Worm (Caenorhabditis elegans) whole organism, young adult: ENCODE measurements around the gene twk-8.
A peak's percentile ranks its signal among the peaks of the same experiment; 100 is the strongest.

Experiments used
- B0336.3 ChIP-seq: fragments of 200-800 bp; sonication (Bioruptor generic); IDR thresholded peaks from 2 replicates; pipeline ENCODE4 v1.3.6; 2022; ENCODE audit warnings: missing genetic modification characterization, missing compliant biosample characterization
- F22D6.2 ChIP-seq: sonication (generic microtip); optimal IDR thresholded peaks from 2 replicates; lab custom pipeline; 2016; ENCODE audit warnings: mild to moderate bottlenecking, missing genetic modification characterization, missing compliant biosample characterization
- F57A8.1 ChIP-seq: fragments of 200-800 bp; sonication (Bioruptor generic); optimal IDR thresholded peaks from 2 replicates; lab custom pipeline; 2018; ENCODE audit warnings: mild to moderate bottlenecking, missing genetic modification characterization, moderate library complexity, missing compliant biosample characterization
- K11D2.4 ChIP-seq: fragments of 200-800 bp; sonication (Bioruptor generic); IDR thresholded peaks from 2 replicates; pipeline ENCODE4 v1.3.6; 2022; ENCODE audit warnings: missing genetic modification reagents, missing genetic modification characterization, missing compliant biosample characterization
- T07F8.4 ChIP-seq: sonication (generic microtip); optimal IDR thresholded peaks from 2 replicates; lab custom pipeline; 2016; ENCODE audit warnings: mild to moderate bottlenecking, missing genetic modification characterization, moderate library complexity, missing compliant biosample characterization
- Y67H2A.10 ChIP-seq: fragments of 200-800 bp; sonication (Bioruptor generic); conservative IDR thresholded peaks from 2 replicates; pipeline ENCODE4 v1.3.6; 2022; ENCODE audit warnings: missing genetic modification reagents, missing genetic modification characterization, missing compliant biosample characterization
- Y79H2A.3 ChIP-seq: fragments of 200-800 bp; sonication (Bioruptor generic); conservative IDR thresholded peaks from 2 replicates; pipeline ENCODE4 v1.3.6; 2022; ENCODE audit warnings: missing genetic modification reagents, missing genetic modification characterization, missing compliant biosample characterization
- ama-1 ChIP-seq, 3 experiments: fragments of 150-350 bp in 1 of 3; sonication (generic microtip) in 2 of 3; optimal IDR thresholded peaks; 2 replicates each; lab custom pipeline; 2014 to 2018; ENCODE audit warnings: missing biosample characterization in 2 of 3, missing genetic modification characterization in 2 of 3, missing genetic modification reagents in 2 of 3
- attf-5 ChIP-seq: fragments of 200-800 bp; sonication (Bioruptor generic); optimal IDR thresholded peaks from 2 replicates; lab custom pipeline; 2018; ENCODE audit warnings: mild to moderate bottlenecking, missing genetic modification characterization, missing compliant biosample characterization
- bed-1 ChIP-seq: fragments of 200-800 bp; sonication (Bioruptor generic); IDR thresholded peaks from 2 replicates; pipeline ENCODE4 v1.3.6; 2022; ENCODE audit warnings: missing genetic modification reagents, missing genetic modification characterization, missing compliant biosample characterization
- cebp-1 ChIP-seq, 2 experiments: fragments of 200-800 bp in 1 of 2; sonication (Bioruptor generic) in 1 of 2; sonication (generic microtip) in 1 of 2; IDR thresholded peaks in 1 of 2; optimal IDR thresholded peaks in 1 of 2; 2 replicates each; pipeline versions ENCODE4 v1.3.6 to Lab custom; 2017 to 2022; ENCODE audit warnings: missing compliant biosample characterization in 2 of 2, missing genetic modification characterization in 2 of 2, mild to moderate bottlenecking in 1 of 2, missing genetic modification reagents in 1 of 2, moderate library complexity in 1 of 2
- ceh-100 ChIP-seq: fragments of 200-800 bp; sonication (Bioruptor generic); IDR thresholded peaks from 2 replicates; pipeline ENCODE4 v1.3.6; 2022; ENCODE audit warnings: missing genetic modification reagents, missing genetic modification characterization, missing compliant biosample characterization
- dpl-1 ChIP-seq: fragments of 150-350 bp; optimal IDR thresholded peaks from 2 replicates; lab custom pipeline; 2014; ENCODE audit warnings: missing biosample characterization, missing genetic modification reagents, missing genetic modification characterization
- egl-18 ChIP-seq: fragments of 200-800 bp; sonication (Bioruptor generic); IDR thresholded peaks from 2 replicates; pipeline ENCODE4 v1.3.6; 2022; ENCODE audit warnings: missing genetic modification reagents, missing genetic modification characterization, missing compliant biosample characterization
- gei-17 ChIP-seq: fragments of 200-800 bp; sonication (Bioruptor generic); optimal IDR thresholded peaks from 2 replicates; lab custom pipeline; 2018; ENCODE audit warnings: mild to moderate bottlenecking, missing genetic modification characterization, missing compliant biosample characterization
- him-1 ChIP-seq: sonication (generic microtip); optimal IDR thresholded peaks from 2 replicates; lab custom pipeline; 2016; ENCODE audit warnings: missing genotype, missing genetic modification reagents, missing genetic modification characterization, missing compliant biosample characterization
- hlh-26 ChIP-seq: fragments of 200-800 bp; sonication (Bioruptor generic); conservative IDR thresholded peaks from 2 replicates; pipeline ENCODE4 v1.3.6; 2022; ENCODE audit warnings: missing genetic modification reagents, missing genetic modification characterization, missing compliant biosample characterization
- hmg-1.2 ChIP-seq: fragments of 200-800 bp; sonication (Bioruptor generic); IDR thresholded peaks from 2 replicates; pipeline ENCODE4 v1.3.6; 2022; ENCODE audit warnings: missing genetic modification reagents, missing genetic modification characterization, missing compliant biosample characterization
- hrde-1 ChIP-seq: sonication (generic microtip); optimal IDR thresholded peaks from 2 replicates; lab custom pipeline; 2016; ENCODE audit warnings: missing genetic modification characterization, mild to moderate bottlenecking, missing compliant biosample characterization, moderate library complexity, missing genotype, missing genetic modification reagents, borderline replicate concordance
- let-607 ChIP-seq, 2 experiments: fragments of 200-800 bp in 1 of 2; sonication (Bioruptor generic) in 1 of 2; sonication (generic microtip) in 1 of 2; optimal IDR thresholded peaks; 2 replicates each; lab custom pipeline; 2016 to 2018; ENCODE audit warnings: mild to moderate bottlenecking in 2 of 2, missing compliant biosample characterization in 2 of 2, missing genetic modification characterization in 2 of 2, moderate library complexity in 2 of 2, missing genotype in 1 of 2
- madf-3 ChIP-seq: fragments of 200-800 bp; sonication (Bioruptor generic); IDR thresholded peaks from 2 replicates; pipeline ENCODE4 v1.3.6; 2022; ENCODE audit warnings: missing genetic modification reagents, missing genetic modification characterization, missing compliant biosample characterization
- madf-8 ChIP-seq: fragments of 200-800 bp; sonication (Bioruptor generic); conservative IDR thresholded peaks from 2 replicates; pipeline ENCODE4 v1.3.6; 2022; ENCODE audit warnings: missing genetic modification reagents, missing genetic modification characterization, missing compliant biosample characterization
- mel-28 ChIP-seq: sonication (generic microtip); optimal IDR thresholded peaks from 2 replicates; lab custom pipeline; 2016; ENCODE audit warnings: borderline replicate concordance, mild to moderate bottlenecking, missing genetic modification characterization, missing compliant biosample characterization
- mes-4 ChIP-seq: sonication (generic microtip); optimal IDR thresholded peaks from 2 replicates; lab custom pipeline; 2016; ENCODE audit warnings: missing genotype, missing genetic modification characterization, missing compliant biosample characterization
- nhr-27 ChIP-seq: fragments of 200-800 bp; sonication (Bioruptor generic); optimal IDR thresholded peaks from 2 replicates; lab custom pipeline; 2018; ENCODE audit warnings: mild to moderate bottlenecking, missing genetic modification characterization, moderate library complexity, missing compliant biosample characterization
- pbrm-1 ChIP-seq: fragments of 200-800 bp; sonication (Bioruptor generic); IDR thresholded peaks from 2 replicates; pipeline ENCODE4 v1.3.6; 2022; ENCODE audit warnings: missing genetic modification reagents, missing genetic modification characterization, missing compliant biosample characterization
- rcor-1 ChIP-seq: fragments of 200-800 bp; sonication (Bioruptor generic); IDR thresholded peaks from 2 replicates; pipeline ENCODE4 v1.3.6; 2022; ENCODE audit warnings: missing genetic modification reagents, missing genetic modification characterization, missing compliant biosample characterization
- repo-1 ChIP-seq: sonication (generic microtip); optimal IDR thresholded peaks from 2 replicates; lab custom pipeline; 2017; ENCODE audit warnings: mild to moderate bottlenecking, missing genetic modification characterization, missing compliant biosample characterization
- sea-2 ChIP-seq: fragments of 200-800 bp; sonication (Bioruptor generic); IDR thresholded peaks from 2 replicates; pipeline ENCODE4 v1.3.6; 2022; ENCODE audit warnings: missing genetic modification characterization, missing compliant biosample characterization
- snpc-4 ChIP-seq, 5 experiments: fragments of 150-350 bp in 1 of 5; sonication (generic microtip) in 4 of 5; optimal IDR thresholded peaks; 2 replicates each; lab custom pipeline; 2014 to 2018; ENCODE audit warnings: missing genetic modification characterization in 5 of 5, missing biosample characterization in 3 of 5, antibody characterized with exemption in 2 of 5, mild to moderate bottlenecking in 2 of 5, missing compliant biosample characterization in 2 of 5, missing genotype in 2 of 5, moderate library complexity in 2 of 5, missing genetic modification reagents in 1 of 5
- somi-1 ChIP-seq: fragments of 200-800 bp; sonication (Bioruptor generic); optimal IDR thresholded peaks from 2 replicates; lab custom pipeline; 2018; ENCODE audit warnings: mild to moderate bottlenecking, missing genetic modification characterization, missing compliant biosample characterization
- tbp1 ChIP-seq: fragments of 200-800 bp; sonication (Bioruptor generic); optimal IDR thresholded peaks from 2 replicates; lab custom pipeline; 2018; ENCODE audit warnings: mild to moderate bottlenecking, missing genetic modification characterization, missing compliant biosample characterization
- ztf-28 ChIP-seq: fragments of 200-800 bp; sonication (Bioruptor generic); IDR thresholded peaks from 2 replicates; pipeline ENCODE4 v1.3.6; 2022; ENCODE audit warnings: missing genetic modification reagents, missing genetic modification characterization, missing compliant biosample characterization

twk-8 gene

ce11 chrIV:9096160-9096879 is 14.2 kb downstream of the twk-8 start, which contains the start of the genes znf-706 and cpna-3 (continued):
- TF ChIP-seq madf-8 (GFP tag; lab: Robert Waterston, UW) (peak; percentile 61), sea-2 (no peak), rcor-1 (GFP tag; lab: Robert Waterston, UW) (no peak), tbp1 (GFP tag; lab: Kevin White, UChicago) (peak; percentile 37), madf-3 (GFP tag; lab: Robert Waterston, UW) (no peak), attf-5 (GFP tag; lab: Kevin White, UChicago) (no peak), hmg-1.2 (GFP tag; lab: Robert Waterston, UW) (no peak), snpc-4 (GFP tag; optimal IDR thresholded peaks at IDR 0.05; lab: Kevin White, UChicago) (no peak), snpc-4 (tag; optimal IDR thresholded peaks at IDR 0.05; lab: Kevin White, UChicago) (peak in 2 of 4 experiments; percentile 21 to 62)

DNA sequence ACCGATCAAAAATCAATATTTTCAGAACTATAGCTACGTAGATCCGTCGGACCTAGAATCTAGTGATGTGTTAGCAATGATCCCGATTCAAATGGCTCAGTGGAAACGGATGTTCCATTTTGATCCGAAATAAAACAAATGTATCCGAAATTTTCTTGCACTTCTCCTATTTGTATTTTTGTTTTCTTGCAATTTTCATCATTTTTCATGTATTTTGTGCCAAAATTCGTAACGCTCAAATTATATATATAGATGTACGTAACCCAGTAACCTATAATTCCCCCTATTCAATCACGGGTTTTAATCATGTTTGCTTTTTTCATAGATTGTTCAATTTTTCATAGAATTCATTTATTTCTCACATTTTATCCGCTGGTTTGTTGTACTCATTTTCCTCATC is 16.8 kb downstream of the twk-8 start, which contains the start of gene gldi-10:
TSS of gene gldi-10 (plus strand) at position 301 of the 400 bp plus-strand sequence.
- TF ChIP-seq hlh-26 (GFP tag; lab: Robert Waterston, UW) (no peak), somi-1 (no peak)

DNA sequence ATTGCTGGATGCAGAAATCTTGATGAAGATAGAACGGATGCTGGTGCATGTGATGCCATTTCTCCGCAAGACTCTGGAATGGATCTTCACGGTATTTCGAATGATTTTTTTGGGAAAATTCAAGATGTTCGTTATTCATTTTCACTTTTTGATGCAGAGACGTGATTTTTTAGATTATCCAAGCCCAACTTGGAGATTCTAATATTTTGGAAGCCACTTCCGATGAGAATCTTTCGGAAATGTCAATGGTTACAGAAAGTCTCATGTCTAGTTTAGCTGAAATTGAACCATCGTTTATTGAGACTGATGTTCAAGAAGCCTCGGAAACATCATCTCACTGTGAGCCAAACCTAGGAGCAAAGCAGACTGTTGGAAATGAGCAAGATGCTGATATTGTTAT is 18.7 kb downstream of the twk-8 start:
- TF ChIP-seq B0336.3 (GFP tag; lab: Robert Waterston, UW): no peak
- TF ChIP-seq him-1: no peak
- TF ChIP-seq Y79H2A.3: no peak
- no peak for TF ChIP-seq attf-5 (GFP tag; lab: Kevin White, UChicago)
- no peak for TF ChIP-seq mes-4 (tag; lab: Kevin White, UChicago)
- TF ChIP-seq gei-17 (GFP tag; lab: Kevin White, UChicago): no peak
- no peak for TF ChIP-seq T07F8.4 (tag; lab: Kevin White, UChicago)
- TF ChIP-seq repo-1 (tag; lab: Kevin White, UChicago): no peak
- no peak for TF ChIP-seq hrde-1 (tag; lab: Kevin White, UChicago)
- TF ChIP-seq K11D2.4 (GFP tag; lab: Robert Waterston, UW): no peak
- no peak for TF ChIP-seq ztf-28
- no peak for TF ChIP-seq bed-1 (GFP tag; lab: Robert Waterston, UW)
- no peak for TF ChIP-seq ama-1 (optimal IDR thresholded peaks at IDR 0.05; lab: Kevin White, UChicago)
- TF ChIP-seq ama-1 (GFP tag; optimal IDR thresholded peaks at IDR 0.05; lab: Kevin White, UChicago): no peak
- no peak for TF ChIP-seq let-607 (tag; optimal IDR thresholded peaks at IDR 0.05; lab: Kevin White, UChicago)
- TF ChIP-seq F22D6.2 (tag; lab: Kevin White, UChicago): no peak
- no peak for TF ChIP-seq F57A8.1 (GFP tag; lab: Kevin White, UChicago)
- TF ChIP-seq mel-28: no peak

DNA sequence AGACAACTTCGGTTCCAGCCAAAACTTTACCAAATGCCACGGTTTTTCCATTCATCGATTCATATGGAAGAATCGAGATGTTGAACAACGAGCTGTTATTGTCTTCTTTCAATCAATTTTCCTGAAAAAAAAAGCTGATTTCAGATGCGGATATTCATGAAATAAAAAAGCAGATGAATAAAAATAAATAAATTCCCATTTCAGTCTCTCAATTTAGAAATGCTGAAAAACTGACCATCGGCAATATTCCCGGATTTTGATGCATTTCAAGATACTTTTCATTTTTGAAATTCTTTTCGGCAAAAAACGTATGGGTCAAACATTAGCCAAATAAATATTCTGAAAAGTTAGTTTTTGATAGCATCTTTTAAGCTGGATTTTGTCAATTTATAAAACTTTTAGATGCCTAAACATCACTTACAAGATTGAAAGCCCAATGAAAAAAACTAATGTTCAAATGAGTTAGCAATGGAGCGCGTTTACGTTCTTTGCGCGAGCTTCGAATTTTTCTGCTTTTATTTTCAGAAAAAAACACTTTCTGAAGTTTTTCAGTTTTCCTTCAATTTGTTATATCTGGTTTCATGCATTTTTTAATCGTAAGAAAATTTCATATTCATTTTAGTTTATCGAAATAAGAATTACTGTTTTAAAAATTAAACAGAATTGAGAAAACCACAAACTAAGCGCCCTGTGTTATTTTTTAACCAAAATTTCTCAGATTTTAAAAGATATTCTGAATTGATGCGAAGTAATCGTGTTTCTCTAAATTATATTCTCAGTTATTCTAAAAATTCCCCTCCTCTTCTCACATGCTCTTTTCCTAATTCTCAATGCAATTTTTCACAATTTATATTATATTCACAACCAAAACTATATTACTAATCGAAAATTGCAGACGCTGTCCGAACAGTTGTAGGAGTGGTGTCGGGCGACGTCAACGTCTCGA is 22.2 kb downstream of the twk-8 start, which contains the start of the genes C01F6.14 and fem-3:
TSS of gene C01F6.14 (minus strand) at position 51 of the 946 bp plus-strand sequence.
TSS of gene fem-3 (plus strand) at position 896 of the 946 bp plus-strand sequence.
- no peak for TF ChIP-seq egl-18
- TF ChIP-seq Y67H2A.10 (GFP tag; lab: Robert Waterston, UW): no peak
- no peak for TF ChIP-seq cebp-1 (GFP tag; IDR thresholded peaks at IDR 0.05; lab: Robert Waterston, UW)
- no peak for TF ChIP-seq cebp-1 (tag; optimal IDR thresholded peaks at IDR 0.05; lab: Kevin White, UChicago)
- TF ChIP-seq nhr-27: no peak
- TF ChIP-seq pbrm-1 (GFP tag; lab: Robert Waterston, UW): no peak
- no peak for TF ChIP-seq K11D2.4 (GFP tag; lab: Robert Waterston, UW)
- TF ChIP-seq dpl-1 (GFP tag; lab: Kevin White, UChicago): no peak
- no peak for TF ChIP-seq ceh-100 (GFP tag; lab: Robert Waterston, UW)
